Fruit fly (Drosophila melanogaster): ENCODE data around the gene CG14989.

Gene CG14989

dm6 chr3L:4070996-4071379 is 16.4 kb upstream of the CG14989 start (continued):
- TF ChIP-seq CG2875 (GFP tag; optimal IDR thresholded peaks at IDR 0.05) (no peak), CG18619 (GFP tag; optimal IDR thresholded peaks at IDR 0.05) (no peak), CG10267 (tag; optimal IDR thresholded peaks at IDR 0.05) (no peak), CG17186 (GFP tag; optimal IDR thresholded peaks at IDR 0.05) (peak; percentile 12), zf30C (GFP tag; optimal IDR thresholded peaks at IDR 0.05) (no peak), ase (GFP tag; IDR thresholded peaks at IDR 0.05) (peak; percentile 78), Dref (GFP tag; IDR thresholded peaks at IDR 0.05) (no peak), CG4424 (GFP tag; optimal IDR thresholded peaks at IDR 0.05) (peak; percentile 22), hkb (optimal IDR thresholded peaks at IDR 0.05) (no peak), hkb (GFP tag; IDR thresholded peaks at IDR 0.05) (peak; percentile 80), scrt (GFP tag; optimal IDR thresholded peaks at IDR 0.05) (no peak), CG11723 (GFP tag; optimal IDR thresholded peaks at IDR 0.05) (no peak), GATAe (GFP tag; conservative IDR thresholded peaks at IDR 0.05) (no peak), Trl (optimal IDR thresholded peaks at IDR 0.05) (no peak), Trl (GFP tag; optimal IDR thresholded peaks at IDR 0.05) (no peak), Optix (GFP tag; IDR thresholded peaks at IDR 0.05) (peak; percentile 13; the same call in 1 of the 3 replicates), crc (GFP tag; optimal IDR thresholded peaks at IDR 0.05) (no peak), Camta (GFP tag; optimal IDR thresholded peaks at IDR 0.05) (no peak), Neu2 (GFP tag; optimal IDR thresholded peaks at IDR 0.05; ENCODE audit: borderline replicate concordance) (no peak), CG3163 (GFP tag; optimal IDR thresholded peaks at IDR 0.05) (no peak), CG3838 (GFP tag; optimal IDR thresholded peaks at IDR 0.05) (no peak), crol (GFP tag; IDR thresholded peaks at IDR 0.05) (peak; percentile 68), CG4820 (GFP tag; optimal IDR thresholded peaks at IDR 0.05) (peak; percentile 53), CG11398 (GFP tag; optimal IDR thresholded peaks at IDR 0.05) (no peak), CG8924 (tag; optimal IDR thresholded peaks at IDR 0.05) (no peak), bowl (GFP tag; IDR thresholded peaks at IDR 0.05) (peak; percentile 29; the same call in 1 of the 2 replicates), Gsc (GFP tag; IDR thresholded peaks at IDR 0.05) (peak; percentile 30; the same call in 1 of the 2 replicates), zfh2 (GFP tag; optimal IDR thresholded peaks at IDR 0.05) (no peak), Sin3A (optimal IDR thresholded peaks at IDR 0.05) (no peak), wek (GFP tag; optimal IDR thresholded peaks at IDR 0.05) (no peak), dimm (GFP tag; IDR thresholded peaks at IDR 0.05) (0 out of 2 replicates have a peak, but pooled peaks have one; percentile 28), CG17612 (GFP tag; IDR thresholded peaks at IDR 0.05) (peak; percentile 52), bab2 (GFP tag; optimal IDR thresholded peaks at IDR 0.05) (peak; percentile 57), ato (GFP tag; IDR thresholded peaks at IDR 0.05; ENCODE audit: partially characterized antibody) (no peak), CG10366 (GFP tag; IDR thresholded peaks at IDR 0.05) (peak; percentile 75), Max (GFP tag; optimal IDR thresholded peaks at IDR 0.05) (no peak), Hey (tag; optimal IDR thresholded peaks at IDR 0.05) (no peak), peb (GFP tag; IDR thresholded peaks at IDR 0.05) (peak; percentile 38; the same call in 1 of the 2 replicates), CG6765 (GFP tag; optimal IDR thresholded peaks at IDR 0.05) (no peak), CG8944 (GFP tag; optimal IDR thresholded peaks at IDR 0.05) (peak; percentile 33), sug (tag; optimal IDR thresholded peaks at IDR 0.05) (no peak), Kr (GFP tag; optimal IDR thresholded peaks at IDR 0.05) (no peak), Dek (tag; optimal IDR thresholded peaks at IDR 0.05) (peak; percentile 26), abd-A (tag; optimal IDR thresholded peaks at IDR 0.05) (no peak), tup (GFP tag; optimal IDR thresholded peaks at IDR 0.05) (peak; percentile 33), CG6854 (GFP tag; optimal IDR thresholded peaks at IDR 0.05) (no peak), maf-S (GFP tag; optimal IDR thresholded peaks at IDR 0.05) (no peak), CG31365 (tag; optimal IDR thresholded peaks at IDR 0.05) (peak; percentile 7), Dip2 (GFP tag; IDR thresholded peaks at IDR 0.05) (no peak), zen2 (GFP tag; IDR thresholded peaks at IDR 0.05; ENCODE audit: partially characterized antibody) (no peak), CG2199 (GFP tag; IDR thresholded peaks at IDR 0.05) (peak; percentile 76; the same call in 1 of the 3 replicates), CG18764 (GFP tag; optimal IDR thresholded peaks at IDR 0.05) (peak; percentile 0), Awh (GFP tag; IDR thresholded peaks at IDR 0.05) (peak; percentile 68)

Data from whole organism, embryonic.